Worm (Caenorhabditis elegans) whole organism, L4 larva: Measurements from ENCODE around the gene Y39G8B.5.

ENCODE experiments used
- F10B5.3 ChIP-seq: sonication (generic microtip); optimal IDR thresholded peaks from 2 replicates; lab custom pipeline; 2016; ENCODE audit warnings: mild to moderate bottlenecking, missing genetic modification characterization, missing compliant biosample characterization
- F37D6.2 ChIP-seq: sonication (generic microtip); optimal IDR thresholded peaks from 2 replicates; lab custom pipeline; 2016; ENCODE audit warnings: mild to moderate bottlenecking, missing genetic modification characterization, missing compliant biosample characterization
- F44E2.7 ChIP-seq: fragments of 200-800 bp; sonication (Bioruptor generic); IDR thresholded peaks from 2 replicates; pipeline ENCODE4 v2.1.2; 2022; ENCODE audit warnings: missing genetic modification characterization, missing compliant biosample characterization
- R02D3.7 ChIP-seq: fragments of 150-350 bp; sonication (generic microtip); optimal IDR thresholded peaks from 3 replicates; lab custom pipeline; 2014; ENCODE audit warnings: missing biosample characterization, missing genetic modification characterization
- T20F7.1 ChIP-seq: fragments of 200-800 bp; sonication (Bioruptor generic); optimal IDR thresholded peaks from 2 replicates; lab custom pipeline; 2018; ENCODE audit warnings: mild to moderate bottlenecking, missing genetic modification characterization, missing compliant biosample characterization
- Y105C5A.15 ChIP-seq: fragments of 200-800 bp; sonication (Bioruptor generic); IDR thresholded peaks from 2 replicates; pipeline ENCODE4 v1.3.6; 2022; ENCODE audit warnings: missing genetic modification characterization, missing compliant biosample characterization
- Y48G9A.11 ChIP-seq: fragments of 200-800 bp; sonication (Bioruptor generic); IDR thresholded peaks from 2 replicates; pipeline ENCODE4 v1.3.6; 2022; ENCODE audit warnings: missing genetic modification reagents, missing genetic modification characterization, missing compliant biosample characterization
- aha-1 ChIP-seq: fragments of 150-350 bp; peaks from one replicate; lab custom pipeline; 2014; ENCODE audit warnings: missing biosample characterization, missing genetic modification characterization
- aly-2 ChIP-seq: sonication (generic microtip); optimal IDR thresholded peaks from 2 replicates; lab custom pipeline; 2018; ENCODE audit warnings: missing biosample characterization, missing genetic modification characterization
- ama-1 ChIP-seq: fragments of 150-350 bp; optimal IDR thresholded peaks from 2 replicates; lab custom pipeline; 2014; ENCODE audit warnings: inconsistent platforms, mixed read lengths
- ceh-28 ChIP-seq: fragments of 150-350 bp; optimal IDR thresholded peaks from 2 replicates; lab custom pipeline; 2014; ENCODE audit warnings: missing biosample characterization, missing genetic modification reagents, missing genetic modification characterization
- cey-2 ChIP-seq: sonication (generic microtip); optimal IDR thresholded peaks from 3 replicates; lab custom pipeline; 2017; ENCODE audit warnings: missing genetic modification characterization, mild to moderate bottlenecking, missing compliant biosample characterization, antibody characterized with exemption, borderline replicate concordance; ENCODE audit not compliant: insufficient read depth
- daf-16 ChIP-seq, 3 experiments: sonication (generic microtip); optimal IDR thresholded peaks; 2 replicates each; lab custom pipeline; 2016 to 2017; ENCODE audit warnings: missing genetic modification characterization in 3 of 3, missing genetic modification reagents in 3 of 3, mild to moderate bottlenecking in 2 of 3, missing compliant biosample characterization in 2 of 3, missing biosample characterization in 1 of 3, moderate library complexity in 1 of 3
- daf-19 ChIP-seq: fragments of 200-800 bp; sonication (Bioruptor generic); conservative IDR thresholded peaks from 2 replicates; pipeline ENCODE4 v1.3.6; 2022; ENCODE audit warnings: missing genetic modification characterization, missing compliant biosample characterization
- dmd-6 ChIP-seq: fragments of 200-800 bp; sonication (Bioruptor generic); IDR thresholded peaks from 2 replicates; pipeline ENCODE4 v1.3.6; 2022; ENCODE audit warnings: missing genetic modification reagents, missing genetic modification characterization, missing compliant biosample characterization
- dve-1 ChIP-seq: sonication (generic microtip); optimal IDR thresholded peaks from 2 replicates; lab custom pipeline; 2017; ENCODE audit warnings: antibody characterized with exemption, mild to moderate bottlenecking, missing genetic modification characterization, missing compliant biosample characterization; ENCODE audit not compliant: insufficient read depth
- egl-43 ChIP-seq: fragments of 200-800 bp; sonication (Bioruptor generic); IDR thresholded peaks from 2 replicates; pipeline ENCODE4 v1.3.6; 2022; ENCODE audit warnings: missing genetic modification reagents, missing genetic modification characterization, missing compliant biosample characterization
- fkh-10 ChIP-seq: fragments of 150-350 bp; optimal IDR thresholded peaks from 2 replicates; lab custom pipeline; 2014; ENCODE audit warnings: missing biosample characterization, missing genetic modification reagents, missing genetic modification characterization
- gei-8 ChIP-seq: fragments of 200-800 bp; sonication (Bioruptor generic); optimal IDR thresholded peaks from 2 replicates; lab custom pipeline; 2018; ENCODE audit warnings: mild to moderate bottlenecking, missing genetic modification characterization, missing compliant biosample characterization
- lim-7 ChIP-seq: fragments of 200-800 bp; sonication (Bioruptor generic); IDR thresholded peaks from 2 replicates; pipeline ENCODE4 v1.3.6; 2022; ENCODE audit warnings: missing genetic modification characterization, missing compliant biosample characterization
- lin-1 ChIP-seq: fragments of 200-800 bp; sonication (Bioruptor generic); IDR thresholded peaks from 2 replicates; pipeline ENCODE4 v1.3.6; 2022; ENCODE audit warnings: missing genetic modification reagents, missing genetic modification characterization, missing compliant biosample characterization
- lin-15B ChIP-seq: fragments of 150-350 bp; sonication (generic microtip); optimal IDR thresholded peaks from 3 replicates; lab custom pipeline; 2014; ENCODE audit warnings: missing biosample characterization, missing genetic modification characterization
- lin-29 ChIP-seq: fragments of 200-800 bp; sonication (Bioruptor generic); IDR thresholded peaks from 2 replicates; pipeline ENCODE4 v1.3.6; 2022; ENCODE audit warnings: missing genetic modification reagents, missing genetic modification characterization, missing compliant biosample characterization
- lsy-2 ChIP-seq, 2 experiments: fragments of 150-350 bp in 1 of 2; sonication (generic microtip) in 1 of 2; optimal IDR thresholded peaks; 2 replicates each; lab custom pipeline; 2014 to 2017; ENCODE audit warnings: missing biosample characterization in 2 of 2, missing genetic modification characterization in 2 of 2
- madf-5 ChIP-seq, 2 experiments: fragments of 200-800 bp; sonication (Bioruptor generic); IDR thresholded peaks; 2 replicates each; pipeline ENCODE4 v1.3.6; 2022; ENCODE audit warnings: missing compliant biosample characterization in 2 of 2, missing genetic modification characterization in 2 of 2
- madf-9 ChIP-seq: fragments of 200-800 bp; sonication (Bioruptor generic); conservative IDR thresholded peaks from 2 replicates; pipeline ENCODE4 v1.3.6; 2022; ENCODE audit warnings: missing genetic modification reagents, missing genetic modification characterization, missing compliant biosample characterization
- mdl-1 ChIP-seq, 2 experiments: fragments of 150-350 bp in 1 of 2; sonication (generic microtip) in 1 of 2; optimal IDR thresholded peaks; 2 replicates each; lab custom pipeline; 2014 to 2017; ENCODE audit warnings: missing biosample characterization in 2 of 2, missing genetic modification characterization in 2 of 2
- mdt-29 ChIP-seq: fragments of 200-800 bp; sonication (Bioruptor generic); IDR thresholded peaks from 2 replicates; pipeline ENCODE4 v1.3.6; 2022; ENCODE audit warnings: missing genetic modification reagents, missing genetic modification characterization, missing compliant biosample characterization
- mxl-2 ChIP-seq: fragments of 200-800 bp; sonication (Bioruptor generic); conservative IDR thresholded peaks from 2 replicates; pipeline ENCODE4 v1.3.6; 2022; ENCODE audit warnings: missing genetic modification reagents, missing genetic modification characterization, missing compliant biosample characterization
- mxl-3 ChIP-seq: fragments of 200-800 bp; sonication (Bioruptor generic); optimal IDR thresholded peaks from 2 replicates; lab custom pipeline; 2018; ENCODE audit warnings: mild to moderate bottlenecking, missing genetic modification characterization, missing compliant biosample characterization
- nhr-102 ChIP-seq: sonication (generic microtip); optimal IDR thresholded peaks from 2 replicates; lab custom pipeline; 2016; ENCODE audit warnings: mild to moderate bottlenecking, missing genetic modification characterization, moderate library complexity, missing compliant biosample characterization
- nhr-25 ChIP-seq: sonication (generic microtip); optimal IDR thresholded peaks from 2 replicates; lab custom pipeline; 2017; ENCODE audit warnings: missing genetic modification characterization, mild to moderate bottlenecking, missing compliant biosample characterization, antibody characterized with exemption, moderate library complexity, borderline replicate concordance; ENCODE audit not compliant: insufficient read depth
- nhr-28 ChIP-seq: fragments of 150-350 bp; optimal IDR thresholded peaks from 2 replicates; lab custom pipeline; 2014; ENCODE audit warnings: missing biosample characterization, missing genetic modification characterization
- nhr-48 ChIP-seq: sonication (generic microtip); optimal IDR thresholded peaks from 2 replicates; lab custom pipeline; 2016; ENCODE audit warnings: mild to moderate bottlenecking, missing genetic modification characterization, missing compliant biosample characterization
- nhr-76 ChIP-seq: fragments of 150-350 bp; optimal IDR thresholded peaks from 2 replicates; lab custom pipeline; 2014; ENCODE audit warnings: missing biosample characterization, missing genetic modification characterization
- saeg-2 ChIP-seq: fragments of 200-800 bp; sonication (Bioruptor generic); IDR thresholded peaks from 2 replicates; pipeline ENCODE4 v1.3.6; 2022; ENCODE audit warnings: missing genetic modification reagents, missing genetic modification characterization, missing compliant biosample characterization
- skn-1 ChIP-seq: fragments of 150-350 bp; optimal IDR thresholded peaks from 2 replicates; lab custom pipeline; 2014; ENCODE audit warnings: missing biosample characterization, missing genetic modification characterization
- snpc-1.2 ChIP-seq: fragments of 200-800 bp; sonication (Bioruptor generic); IDR thresholded peaks from 2 replicates; pipeline ENCODE4 v1.3.6; 2022; ENCODE audit warnings: missing genetic modification reagents, missing genetic modification characterization, missing compliant biosample characterization
- snpc-4 ChIP-seq: fragments of 150-350 bp; optimal IDR thresholded peaks from 2 replicates; lab custom pipeline; 2014; ENCODE audit warnings: missing biosample characterization, missing genetic modification characterization
- spr-1 ChIP-seq: sonication (generic microtip); optimal IDR thresholded peaks from 2 replicates; lab custom pipeline; 2016; ENCODE audit warnings: mild to moderate bottlenecking, missing genetic modification characterization, missing compliant biosample characterization
- unc-39 ChIP-seq: sonication (generic microtip); optimal IDR thresholded peaks from 2 replicates; lab custom pipeline; 2017; ENCODE audit warnings: missing biosample characterization, missing genetic modification characterization
- zfp-2 ChIP-seq: sonication (generic microtip); optimal IDR thresholded peaks from 2 replicates; lab custom pipeline; 2016; ENCODE audit warnings: mild to moderate bottlenecking, missing genetic modification characterization, missing compliant biosample characterization
- zip-11 ChIP-seq: fragments of 200-800 bp; sonication (Bioruptor generic); IDR thresholded peaks from 2 replicates; pipeline ENCODE4 v1.3.6; 2022; ENCODE audit warnings: missing genetic modification characterization, missing compliant biosample characterization
- zip-2 ChIP-seq: fragments of 150-350 bp; optimal IDR thresholded peaks from 2 replicates; lab custom pipeline; 2014; ENCODE audit warnings: missing biosample characterization, missing genetic modification characterization
- ztf-11 ChIP-seq: fragments of 150-350 bp; optimal IDR thresholded peaks from 2 replicates; lab custom pipeline; 2014; ENCODE audit warnings: missing biosample characterization, missing genetic modification characterization

Y39G8B.5 gene

ce11 chrII:14018192-14018591, 26.6 kb upstream of the Y39G8B.5 start (continued):
- no peak for TF ChIP-seq mxl-2 (GFP tag; lab: Robert Waterston, UW)
- TF ChIP-seq snpc-1.2, result peak; percentile 69
- no peak for TF ChIP-seq lin-15B (tag; lab: Kevin White, UChicago)
- no peak for TF ChIP-seq aly-2
- peak; percentile 70 for TF ChIP-seq Y48G9A.11 (GFP tag; lab: Robert Waterston, UW)
- TF ChIP-seq zip-11 (GFP tag; lab: Robert Waterston, UW), result no peak
- no peak for TF ChIP-seq ztf-11 (tag; lab: Kevin White, UChicago)
- no peak for TF ChIP-seq daf-19 (GFP tag; lab: Robert Waterston, UW)
- peak; percentile 81; the same call in 1 of the 2 replicates for TF ChIP-seq egl-43 (GFP tag; lab: Robert Waterston, UW)
- 0 out of 2 replicates have a peak, but pooled peaks have one; percentile 69 for TF ChIP-seq saeg-2 (GFP tag; lab: Robert Waterston, UW)
- TF ChIP-seq zfp-2 (tag; lab: Kevin White, UChicago), result no peak
- peak in 1 of 2 experiments; percentile 56 for TF ChIP-seq mdl-1 (tag; optimal IDR thresholded peaks at IDR 0.05; lab: Kevin White, UChicago)
- TF ChIP-seq nhr-28 (tag; lab: Kevin White, UChicago), result peak; percentile 28
- TF ChIP-seq, all 104 proteins: peak for 61

ce11 chrII:14016865-14017264, 25.2 kb upstream of the Y39G8B.5 start, which contains the start of gene cyp-37A1:
Gene cyp-37A1, minus strand, starts transcription at chrII:14016965.
- TF ChIP-seq lin-15B (tag; lab: Kevin White, UChicago) (no peak), nhr-48 (no peak), lim-7 (GFP tag; lab: Robert Waterston, UW) (no peak), dve-1 (peak; percentile 13), dmd-6 (no peak), nhr-102 (no peak), mxl-3 (GFP tag; lab: Kevin White, UChicago) (no peak), spr-1 (tag; lab: Kevin White, UChicago) (no peak), ama-1 (no peak), daf-16 (GFP tag; optimal IDR thresholded peaks at IDR 0.05; lab: Kevin White, UChicago) (no peak), daf-16 (tag; optimal IDR thresholded peaks at IDR 0.05; lab: Kevin White, UChicago) (peak; percentile 18), madf-5 (GFP tag; IDR thresholded peaks at IDR 0.05; lab: Robert Waterston, UW) (no peak), F37D6.2 (tag; lab: Kevin White, UChicago) (no peak), unc-39 (tag; lab: Kevin White, UChicago) (no peak)

- TF ChIP-seq spr-1 (tag; lab: Kevin White, UChicago) (no peak), ceh-28 (tag; lab: Kevin White, UChicago) (no peak), F44E2.7 (GFP tag; lab: Robert Waterston, UW) (0 out of 2 replicates have a peak, but pooled peaks have one; percentile 29), aha-1 (tag; lab: Kevin White, UChicago) (peak; percentile 93), lsy-2 (tag; optimal IDR thresholded peaks at IDR 0.05; lab: Kevin White, UChicago) (no peak)
- TF ChIP-seq, all 104 proteins: peak for 2
Observed at ce11 chrII:14014637-14015036, 23.0 kb upstream of the Y39G8B.5 start.

- TF ChIP-seq skn-1 (tag; lab: Kevin White, UChicago) (no peak), cey-2 (tag; lab: Kevin White, UChicago) (no peak), zip-2 (tag; lab: Kevin White, UChicago) (no peak), T20F7.1 (GFP tag; lab: Kevin White, UChicago) (no peak), nhr-76 (tag; lab: Kevin White, UChicago) (no peak), lin-29 (GFP tag; lab: Robert Waterston, UW) (no peak), snpc-4 (no peak), gei-8 (GFP tag; lab: Kevin White, UChicago) (no peak), nhr-25 (tag; lab: Kevin White, UChicago) (no peak), nhr-102 (no peak), madf-9 (GFP tag; lab: Robert Waterston, UW) (no peak), lin-1 (GFP tag; lab: Robert Waterston, UW) (no peak), Y105C5A.15 (no peak), mdt-29 (GFP tag; lab: Robert Waterston, UW) (no peak), fkh-10 (GFP tag; lab: Kevin White, UChicago) (no peak), dve-1 (peak; percentile 4), zfp-2 (tag; lab: Kevin White, UChicago) (no peak), F10B5.3 (tag; lab: Kevin White, UChicago) (no peak), R02D3.7 (tag; lab: Kevin White, UChicago) (no peak)
Observed at ce11 chrII:14010656-14011376, 19.2 kb upstream of the Y39G8B.5 start, which contains the start of gene F01D5.8. Gene F01D5.8, plus strand, starts transcription at chrII:14010706.
